Worm (Caenorhabditis elegans) whole organism, early embryonic: ENCODE results near the gene srz-71.

Source experiments
- ceh-36 ChIP-seq: sonication (generic microtip); optimal IDR thresholded peaks from 2 replicates; lab custom pipeline; 2016; ENCODE audit warnings: missing genetic modification characterization, inconsistent platforms, missing compliant biosample characterization
- ets-7 ChIP-seq: sonication (generic microtip); optimal IDR thresholded peaks from 2 replicates; lab custom pipeline; 2016; ENCODE audit warnings: missing genotype, missing genetic modification characterization, missing compliant biosample characterization
- scrt-1 ChIP-seq: fragments of 200-800 bp; sonication (Bioruptor generic); IDR thresholded peaks from 2 replicates; pipeline ENCODE4 v1.3.6; 2022; ENCODE audit warnings: missing genetic modification characterization, missing compliant biosample characterization
- tra-4 ChIP-seq: sonication (generic microtip); optimal IDR thresholded peaks from 2 replicates; lab custom pipeline; 2017; ENCODE audit warnings: missing genetic modification characterization, missing compliant biosample characterization

DNA sequence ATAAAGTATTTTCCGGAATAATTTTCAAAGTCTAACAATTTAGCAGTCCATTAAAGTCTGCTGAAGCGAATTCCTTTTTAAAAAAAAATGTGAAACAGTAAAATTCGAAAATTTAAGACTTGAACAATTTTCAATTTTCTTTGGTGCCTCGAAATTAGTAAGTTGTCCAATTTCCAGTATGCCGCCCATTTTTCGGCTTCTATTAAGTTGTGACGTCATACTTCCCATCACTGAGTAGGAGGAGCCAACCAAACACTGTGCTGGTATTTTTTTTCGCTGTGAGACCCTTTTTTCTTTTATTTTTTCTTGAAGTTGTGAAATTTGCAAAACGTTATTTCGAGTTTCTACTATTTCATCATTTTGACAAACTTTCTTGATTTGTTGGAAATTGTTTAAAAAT lies 37.9 kb downstream of the srz-71 start:
- TF ChIP-seq scrt-1 (no peak), tra-4 (tag; lab: Kevin White, UChicago) (no peak), ets-7 (tag; lab: Kevin White, UChicago) (no peak), ceh-36 (tag; lab: Kevin White, UChicago) (no peak)
